Fruit fly (Drosophila melanogaster) Kc167 (cell line): ENCODE measurements around the gene CG42374.

ENCODE experiments used
- h ChIP-seq: fragments of >200 bp; optimal IDR thresholded peaks from 3 replicates; lab custom pipeline; 2018; ENCODE audit warnings: missing external identifiers
- psq ChIP-seq: fragments of >200 bp; optimal IDR thresholded peaks from 2 replicates; lab custom pipeline; 2017; ENCODE audit warnings: missing external identifiers

- TF ChIP-seq psq (lab: Kevin White, UChicago): no peak
- no peak for TF ChIP-seq h (lab: Kevin White, UChicago)
Measured at dm6 chr3L:19292440-19293175, 29.0 kb downstream of the CG42374 start, which contains the start of gene Gbs-76A.
